Worm (Caenorhabditis elegans): Measurements from ENCODE around the gene col-175.

col-175 gene

DNA sequence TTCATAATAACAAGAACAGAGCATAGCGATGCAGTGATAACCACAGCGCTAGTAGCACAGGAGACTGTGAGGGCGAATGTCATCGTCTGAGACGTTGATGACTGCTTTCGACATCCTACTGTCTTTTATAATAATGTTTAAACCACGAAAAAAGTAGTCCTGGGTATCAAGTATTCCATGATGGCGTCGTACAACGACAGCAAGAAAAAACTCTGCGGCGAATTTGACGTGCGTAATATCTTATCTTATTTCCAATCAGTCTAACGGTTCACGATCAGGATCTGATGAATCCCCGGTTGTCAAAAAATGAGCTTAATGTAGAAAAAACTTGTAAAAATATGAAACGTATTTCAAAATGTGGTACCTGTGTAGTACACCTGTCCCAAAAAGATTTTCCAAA is at the start of gene col-175:
Gene col-175 (minus strand): TSS at position 101 of the 400 bp plus-strand sequence.
- TF ChIP-seq him-1 (tag; optimal IDR thresholded peaks at IDR 0.05) (no peak), dao-5 (tag; optimal IDR thresholded peaks at IDR 0.05) (no peak), W03F9.2 (tag; optimal IDR thresholded peaks at IDR 0.05) (no peak)

ce11 chrX:9283026-9283425 is 48.6 kb upstream of the col-175 start, which contains the start of gene B0416.11:
Gene B0416.11, minus strand, starts transcription at chrX:9283126.
- no peak for TF ChIP-seq him-1 (tag; optimal IDR thresholded peaks at IDR 0.05)
- TF ChIP-seq W03F9.2 (tag; optimal IDR thresholded peaks at IDR 0.05): no peak
- no peak for TF ChIP-seq dao-5 (tag; optimal IDR thresholded peaks at IDR 0.05)

DNA sequence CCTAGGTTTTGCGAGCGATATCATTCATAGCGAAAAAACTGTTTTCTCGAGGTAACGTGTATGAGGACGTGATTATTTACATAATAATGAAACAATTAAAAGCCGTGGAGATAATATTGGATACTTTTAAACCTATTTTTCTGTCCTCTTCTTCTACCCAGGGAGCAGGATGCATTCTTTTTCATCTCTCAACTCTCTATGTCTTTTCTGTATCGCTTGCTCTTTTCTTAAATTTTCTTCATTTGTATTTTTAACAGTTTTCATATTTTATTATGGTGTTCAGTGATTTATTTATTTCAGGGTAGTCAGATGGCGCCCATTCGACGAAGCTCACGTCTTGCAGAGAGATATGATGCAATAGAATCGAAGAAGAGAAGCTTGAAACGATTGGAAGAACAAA is 44.2 kb upstream of the col-175 start, which contains the start of gene B0416.4:
Gene B0416.4 (plus strand): TSS at position 301 of the 400 bp plus-strand sequence.
- TF ChIP-seq him-1 (tag; optimal IDR thresholded peaks at IDR 0.05) (no peak), W03F9.2 (tag; optimal IDR thresholded peaks at IDR 0.05) (no peak), dao-5 (tag; optimal IDR thresholded peaks at IDR 0.05) (no peak)

ce11 chrX:9274574-9274973 is 40.2 kb upstream of the col-175 start, which contains the start of gene B0416.10:
Gene B0416.10, minus strand, starts transcription at chrX:9274674.
- TF ChIP-seq W03F9.2 (tag; optimal IDR thresholded peaks at IDR 0.05) (no peak), him-1 (tag; optimal IDR thresholded peaks at IDR 0.05) (no peak)

DNA sequence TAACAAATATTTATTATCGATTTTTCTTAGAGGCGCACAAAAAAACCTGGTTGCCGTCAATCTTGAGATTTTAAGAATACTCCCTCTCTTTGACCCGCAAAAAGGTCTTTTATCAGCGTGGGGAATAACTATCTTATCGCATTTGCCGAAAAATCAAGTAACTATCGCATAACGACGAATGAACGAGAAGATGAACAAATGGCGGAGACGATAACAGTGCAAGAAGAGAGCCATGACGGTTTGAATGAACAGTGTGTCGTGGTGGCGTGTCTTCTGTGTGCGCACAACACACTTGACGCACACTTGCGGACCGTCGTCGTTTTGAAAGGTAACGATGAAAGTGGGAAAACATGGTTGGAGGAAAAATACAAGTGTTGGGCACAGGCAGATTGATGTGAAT is 37.5 kb upstream of the col-175 start:
- TF ChIP-seq dao-5 (tag; optimal IDR thresholded peaks at IDR 0.05) (no peak), him-1 (tag; optimal IDR thresholded peaks at IDR 0.05) (no peak), W03F9.2 (tag; optimal IDR thresholded peaks at IDR 0.05) (no peak)

DNA sequence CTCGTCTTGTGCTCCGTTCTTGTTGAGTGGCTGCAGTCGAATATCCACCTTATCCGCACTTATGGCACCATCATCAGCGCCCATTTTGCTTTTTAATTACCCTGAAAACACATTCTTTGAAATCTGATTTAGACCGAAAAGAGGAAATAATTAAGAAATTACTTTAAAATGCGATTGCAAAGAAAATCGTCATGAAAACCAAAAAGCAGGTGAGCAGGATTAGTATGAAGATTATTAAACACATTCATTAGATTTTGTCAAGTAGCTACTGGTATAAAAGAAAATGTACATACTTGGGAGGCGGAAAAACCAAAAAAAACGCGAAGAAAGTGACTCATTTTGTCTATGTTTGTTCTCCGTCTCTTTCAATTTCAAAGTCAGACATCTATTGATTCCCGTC is 36.3 kb upstream of the col-175 start, which contains the start of gene B0416.5:
Gene B0416.5 (minus strand): TSS at position 101 of the 400 bp plus-strand sequence.
- TF ChIP-seq W03F9.2 (tag; optimal IDR thresholded peaks at IDR 0.05): no peak
- no peak for TF ChIP-seq dao-5 (tag; optimal IDR thresholded peaks at IDR 0.05)
- TF ChIP-seq him-1 (tag; optimal IDR thresholded peaks at IDR 0.05): no peak

DNA sequence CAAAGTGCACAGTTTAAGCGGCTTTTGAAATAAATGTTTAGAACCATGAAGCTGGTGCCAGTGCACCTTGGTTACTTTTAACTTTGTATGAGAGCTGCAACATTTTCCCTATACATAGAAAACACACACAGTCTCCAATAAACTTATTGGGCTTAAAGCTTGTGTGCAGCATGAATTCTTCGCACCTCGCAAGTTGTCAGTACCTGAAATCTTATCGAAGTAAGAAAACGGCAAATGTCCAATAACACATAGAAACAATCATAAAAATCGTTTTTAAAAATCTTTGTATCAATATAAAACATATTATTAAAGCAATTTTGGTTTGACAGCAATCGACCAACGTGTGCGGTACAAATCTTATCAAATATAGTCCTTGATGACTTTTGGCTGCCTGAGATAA is 34.0 kb upstream of the col-175 start:
- TF ChIP-seq him-1 (tag; optimal IDR thresholded peaks at IDR 0.05): no peak
- TF ChIP-seq W03F9.2 (tag; optimal IDR thresholded peaks at IDR 0.05): no peak
- TF ChIP-seq dao-5 (tag; optimal IDR thresholded peaks at IDR 0.05): no peak

- TF ChIP-seq dao-5 (tag; optimal IDR thresholded peaks at IDR 0.05): no peak
- TF ChIP-seq him-1 (tag; optimal IDR thresholded peaks at IDR 0.05): no peak
- no peak for TF ChIP-seq W03F9.2 (tag; optimal IDR thresholded peaks at IDR 0.05)
Observed at ce11 chrX:9266512-9266911, 32.1 kb upstream of the col-175 start.

DNA sequence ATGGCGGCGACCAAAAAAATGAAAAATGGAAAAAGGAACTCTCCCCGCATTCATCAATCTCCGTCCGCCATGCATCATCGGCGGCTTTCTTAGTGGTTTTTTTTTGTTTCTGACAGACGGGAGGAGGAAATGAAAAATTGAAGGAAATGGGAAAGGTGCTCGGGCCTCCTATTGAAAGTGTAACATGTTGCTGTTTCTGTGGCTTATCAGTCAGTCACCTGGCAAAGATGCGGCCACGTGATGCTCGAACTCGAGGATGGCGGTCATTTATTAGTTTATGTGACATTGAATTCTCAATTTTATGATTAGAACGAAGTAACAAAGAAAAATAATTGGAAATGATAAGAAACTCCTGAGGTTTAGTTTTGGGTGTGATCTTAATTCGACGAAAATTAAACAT is 30.2 kb upstream of the col-175 start:
- TF ChIP-seq him-1 (tag; optimal IDR thresholded peaks at IDR 0.05) (no peak), W03F9.2 (tag; optimal IDR thresholded peaks at IDR 0.05) (no peak), dao-5 (tag; optimal IDR thresholded peaks at IDR 0.05) (no peak)

ce11 chrX:9264231-9264630 is 29.8 kb upstream of the col-175 start, which contains the start of gene F18G5.6:
Gene F18G5.6, minus strand, starts transcription at chrX:9264331.
- TF ChIP-seq W03F9.2 (tag; optimal IDR thresholded peaks at IDR 0.05) (no peak), him-1 (tag; optimal IDR thresholded peaks at IDR 0.05) (no peak), dao-5 (tag; optimal IDR thresholded peaks at IDR 0.05) (no peak)

DNA sequence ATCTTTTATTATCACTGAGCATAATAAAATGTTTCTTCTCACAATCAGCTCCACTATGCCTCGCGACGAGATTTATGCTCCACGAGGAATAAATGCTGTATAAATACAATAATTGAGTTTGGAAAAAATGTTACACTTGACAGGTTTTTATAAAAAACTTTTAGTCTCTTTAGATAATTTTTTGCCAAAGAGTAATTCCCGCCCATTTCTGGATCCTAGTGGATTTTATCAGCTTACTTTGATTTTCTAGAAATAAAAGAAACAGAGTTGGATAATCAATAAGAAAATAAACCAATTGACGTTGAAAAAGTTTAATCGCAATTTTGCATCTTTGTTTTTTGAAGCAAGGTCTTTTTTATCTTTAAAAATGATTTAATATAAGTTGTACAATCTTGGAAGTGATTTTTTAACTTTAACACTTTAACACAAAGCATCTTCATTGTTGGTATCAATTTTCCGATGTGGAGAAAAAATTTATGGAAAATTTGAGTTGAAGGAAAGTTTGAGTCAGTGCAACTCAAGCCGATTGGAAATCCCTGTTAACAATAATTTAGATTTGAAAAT is 27.3 kb upstream of the col-175 start:
- TF ChIP-seq W03F9.2 (tag; optimal IDR thresholded peaks at IDR 0.05): no peak
- TF ChIP-seq him-1 (tag; optimal IDR thresholded peaks at IDR 0.05): no peak
- TF ChIP-seq dao-5 (tag; optimal IDR thresholded peaks at IDR 0.05): no peak

DNA sequence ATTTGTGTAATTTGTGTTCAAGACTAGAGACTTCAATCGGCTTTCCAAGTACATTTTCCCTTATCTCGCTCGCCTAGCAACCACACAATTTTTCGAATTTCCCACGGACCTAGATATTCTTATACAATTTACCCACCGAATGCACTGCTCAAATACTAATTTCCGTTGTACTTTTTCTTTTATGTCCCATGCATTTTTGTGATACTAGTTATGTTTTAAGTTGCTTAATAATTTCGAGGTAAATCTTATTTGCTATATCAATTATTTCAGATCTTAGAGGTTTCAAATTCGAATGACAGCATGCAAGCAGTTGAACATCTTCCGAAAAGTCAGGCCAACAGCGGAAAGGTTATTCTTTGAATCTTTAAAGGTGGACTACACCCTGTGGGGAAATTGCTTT is 25.1 kb upstream of the col-175 start, which contains the start of gene F18G5.1:
Gene F18G5.1 (plus strand): TSS at position 301 of the 400 bp plus-strand sequence.
- TF ChIP-seq W03F9.2 (tag; optimal IDR thresholded peaks at IDR 0.05) (no peak), dao-5 (tag; optimal IDR thresholded peaks at IDR 0.05) (no peak), him-1 (tag; optimal IDR thresholded peaks at IDR 0.05) (no peak)

ce11 chrX:9255993-9256392 is 21.6 kb upstream of the col-175 start:
- TF ChIP-seq W03F9.2 (tag; optimal IDR thresholded peaks at IDR 0.05) (no peak), him-1 (tag; optimal IDR thresholded peaks at IDR 0.05) (no peak), dao-5 (tag; optimal IDR thresholded peaks at IDR 0.05) (no peak)

- TF ChIP-seq dao-5 (tag; optimal IDR thresholded peaks at IDR 0.05) (no peak), W03F9.2 (tag; optimal IDR thresholded peaks at IDR 0.05) (no peak), him-1 (tag; optimal IDR thresholded peaks at IDR 0.05) (no peak)
Observed at ce11 chrX:9251488-9251887, 17.1 kb upstream of the col-175 start, which contains the start of gene pes-8. Gene pes-8, plus strand, starts transcription at chrX:9251788.
